Worm (Caenorhabditis elegans): ENCODE results near the gene slc-17.8.

Gene slc-17.8

ce11 chrV:8500348-8500747 is 45.0 kb downstream of the slc-17.8 start (continued):
- peak; percentile 100 for TF ChIP-seq chd-7 (tag; optimal IDR thresholded peaks at IDR 0.05)
- peak; percentile 91 for TF ChIP-seq let-607 (tag; optimal IDR thresholded peaks at IDR 0.05)
- peak; percentile 95 for TF ChIP-seq akir-1 (GFP tag; optimal IDR thresholded peaks at IDR 0.05)
- peak; percentile 98 for TF ChIP-seq ztf-28 (GFP tag; IDR thresholded peaks at IDR 0.05)
- TF ChIP-seq aptf-3 (GFP tag; IDR thresholded peaks at IDR 0.05) = peak; percentile 99
- TF ChIP-seq B0019.2 (GFP tag; conservative IDR thresholded peaks at IDR 0.05) = peak; percentile 92
- peak; percentile 96 for TF ChIP-seq let-526 (GFP tag; IDR thresholded peaks at IDR 0.05)
- peak; percentile 99 for TF ChIP-seq ceh-27 (GFP tag; optimal IDR thresholded peaks at IDR 0.05)
- TF ChIP-seq lag-1 (GFP tag; IDR thresholded peaks at IDR 0.05) = peak; percentile 100
- TF ChIP-seq ztf-25 (GFP tag; IDR thresholded peaks at IDR 0.05) = peak; percentile 100
- TF ChIP-seq attf-6 (GFP tag; IDR thresholded peaks at IDR 0.05) = peak; percentile 94
- peak; percentile 100 for TF ChIP-seq lin-26 (GFP tag; IDR thresholded peaks at IDR 0.05)
- TF ChIP-seq madf-3 (GFP tag; IDR thresholded peaks at IDR 0.05) = peak; percentile 96
- peak; percentile 59 for TF ChIP-seq ama-1 (optimal IDR thresholded peaks at IDR 0.05)
- peak; percentile 96 to 97 for TF ChIP-seq ama-1 (GFP tag; optimal IDR thresholded peaks at IDR 0.05)
- TF ChIP-seq nhr-179 (tag; optimal IDR thresholded peaks at IDR 0.05) = peak; percentile 90
- peak; percentile 94 for TF ChIP-seq madf-6 (GFP tag; IDR thresholded peaks at IDR 0.05)
- peak; percentile 93 for TF ChIP-seq hsf-1 (GFP tag; IDR thresholded peaks at IDR 0.05)
- TF ChIP-seq unc-62 (GFP tag; optimal IDR thresholded peaks at IDR 0.05) = peak; percentile 28
- TF ChIP-seq nhr-90 (tag; optimal IDR thresholded peaks at IDR 0.05) = peak; percentile 99
- peak; percentile 93 for TF ChIP-seq mcd-1 (GFP tag; IDR thresholded peaks at IDR 0.05)
- TF ChIP-seq him-1 (tag; optimal IDR thresholded peaks at IDR 0.05) = peak; percentile 100
- TF ChIP-seq gei-17 (GFP tag; optimal IDR thresholded peaks at IDR 0.05) = peak; percentile 93
- TF ChIP-seq attf-5 (GFP tag; optimal IDR thresholded peaks at IDR 0.05) = peak; percentile 98
- peak; percentile 89 for TF ChIP-seq aptf-2 (GFP tag; conservative IDR thresholded peaks at IDR 0.05)
- TF ChIP-seq sdz-38 (tag; optimal IDR thresholded peaks at IDR 0.05) = peak; percentile 77
- TF ChIP-seq Y95B8A.8 (GFP tag; IDR thresholded peaks at IDR 0.05) = peak; percentile 99
- TF ChIP-seq rcor-1 (GFP tag; IDR thresholded peaks at IDR 0.05) = peak; percentile 98
- TF ChIP-seq efl-1 (GFP tag; optimal IDR thresholded peaks at IDR 0.05) = peak; percentile 64
- TF ChIP-seq snpc-3.4 (tag; optimal IDR thresholded peaks at IDR 0.05) = peak; percentile 99
- peak; percentile 97 for TF ChIP-seq ZK185.1 (tag; optimal IDR thresholded peaks at IDR 0.05; ENCODE audit: poor library complexity, severe bottlenecking)
- peak; percentile 99 for TF ChIP-seq F57C9.4 (tag; optimal IDR thresholded peaks at IDR 0.05)
- TF ChIP-seq B0261.1 (tag; optimal IDR thresholded peaks at IDR 0.05) = peak; percentile 99
- peak; percentile 98 for TF ChIP-seq atf-7 (tag; optimal IDR thresholded peaks at IDR 0.05)
- peak; percentile 94 for TF ChIP-seq mel-28 (tag; optimal IDR thresholded peaks at IDR 0.05; ENCODE audit: borderline replicate concordance)
- peak; percentile 98 for TF ChIP-seq ceh-40 (GFP tag; IDR thresholded peaks at IDR 0.05)
- peak; percentile 62 for TF ChIP-seq lsy-27 (tag; optimal IDR thresholded peaks at IDR 0.05; ENCODE audit: borderline replicate concordance, insufficient read depth)
- TF ChIP-seq ztf-3 (GFP tag; optimal IDR thresholded peaks at IDR 0.05) = peak; percentile 90
- peak; percentile 100 for TF ChIP-seq ceh-79 (tag; optimal IDR thresholded peaks at IDR 0.05)
- peak; percentile 100 for TF ChIP-seq nhr-120 (GFP tag; IDR thresholded peaks at IDR 0.05)
- peak; percentile 100 for TF ChIP-seq F10E7.11 (tag; optimal IDR thresholded peaks at IDR 0.05)
- TF ChIP-seq T07F8.4 (tag; optimal IDR thresholded peaks at IDR 0.05) = peak; percentile 96
- peak; percentile 82 for TF ChIP-seq lsl-1 (GFP tag; optimal IDR thresholded peaks at IDR 0.05)
- TF ChIP-seq nfya-1 (tag; optimal IDR thresholded peaks at IDR 0.05; ENCODE audit: borderline replicate concordance, insufficient read depth) = no peak
- TF ChIP-seq unc-130 (GFP tag; optimal IDR thresholded peaks at IDR 0.05) = peak; percentile 96
- TF ChIP-seq pha-4 (tag; optimal IDR thresholded peaks at IDR 0.05) = no peak
- TF ChIP-seq B0336.3 (GFP tag; IDR thresholded peaks at IDR 0.05) = peak; percentile 99
- peak; percentile 100 for TF ChIP-seq F57A8.1 (GFP tag; optimal IDR thresholded peaks at IDR 0.05)
- TF ChIP-seq xnd-1 (tag; optimal IDR thresholded peaks at IDR 0.05) = peak; percentile 79
